Worm (Caenorhabditis elegans): ENCODE data around the gene Y45F10D.15.

DNA sequence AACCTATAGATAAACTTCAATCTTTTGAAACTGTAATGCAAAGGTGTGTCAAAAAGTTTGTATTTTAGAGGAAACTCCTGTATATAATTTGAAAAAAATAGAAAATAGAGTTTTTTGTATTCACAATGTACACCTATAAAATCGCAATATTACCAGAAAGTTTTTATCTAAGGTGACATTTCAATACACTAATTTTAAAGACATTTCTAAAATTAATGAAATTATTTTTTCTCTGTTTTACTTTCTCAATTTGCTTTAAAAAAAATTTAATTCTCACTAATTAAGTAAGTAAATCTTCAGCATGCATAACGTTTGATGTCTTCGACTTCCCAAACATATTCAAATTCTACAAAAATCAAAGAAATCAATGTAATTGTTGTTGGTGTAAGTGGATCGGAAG lies 6.8 kb upstream of the Y45F10D.15 start, which contains the start of gene rga-5:
- TF ChIP-seq nhr-11 (tag; optimal IDR thresholded peaks at IDR 0.05) (no peak), unc-62 (GFP tag; optimal IDR thresholded peaks at IDR 0.05) (no peak), nhr-25 (tag; optimal IDR thresholded peaks at IDR 0.05) (no peak), nhr-237 (tag; optimal IDR thresholded peaks at IDR 0.05) (no peak)
